Fruit fly (Drosophila melanogaster): ENCODE results near the gene wg.

- TF ChIP-seq Ets98B (GFP tag; IDR thresholded peaks at IDR 0.05): no peak; the same call in 1 of the 2 replicates
- TF ChIP-seq CG4496 (GFP tag; IDR thresholded peaks at IDR 0.05): no peak
- TF ChIP-seq gl (tag; optimal IDR thresholded peaks at IDR 0.05): no peak
- peak; percentile 37 for TF ChIP-seq CG15710 (tag; optimal IDR thresholded peaks at IDR 0.05)
- peak; percentile 54 for TF ChIP-seq CG8159 (tag; optimal IDR thresholded peaks at IDR 0.05)
- no peak for TF ChIP-seq Snoo (tag; optimal IDR thresholded peaks at IDR 0.05)
- peak; percentile 49 for TF ChIP-seq CG17806 (tag; optimal IDR thresholded peaks at IDR 0.05)
- TF ChIP-seq CG12605 (GFP tag; IDR thresholded peaks at IDR 0.05): no peak
- TF ChIP-seq CG32121 (GFP tag; IDR thresholded peaks at IDR 0.05): no peak
- TF ChIP-seq CG9948 (tag; optimal IDR thresholded peaks at IDR 0.05): peak; percentile 14
- TF ChIP-seq CG10348 (GFP tag; IDR thresholded peaks at IDR 0.05): no peak
- TF ChIP-seq rn (GFP tag; IDR thresholded peaks at IDR 0.05): 0 out of 2 replicates have a peak, but pooled peaks have one; percentile 6
Observed at dm6 chr2L:7294964-7295363, 12.0 kb upstream of the wg start.
